Worm (Caenorhabditis elegans) whole organism, L4/young adult: ENCODE results near the gene fbxb-16.

ENCODE experiments used
- W03F9.2 ChIP-seq: fragments of 150-350 bp; optimal IDR thresholded peaks from 2 replicates; lab custom pipeline; 2014; ENCODE audit warnings: missing biosample characterization, missing genetic modification characterization
- him-1 ChIP-seq: sonication (generic microtip); optimal IDR thresholded peaks from 2 replicates; lab custom pipeline; 2016; ENCODE audit warnings: missing genotype, missing genetic modification reagents, missing genetic modification characterization, missing compliant biosample characterization

DNA sequence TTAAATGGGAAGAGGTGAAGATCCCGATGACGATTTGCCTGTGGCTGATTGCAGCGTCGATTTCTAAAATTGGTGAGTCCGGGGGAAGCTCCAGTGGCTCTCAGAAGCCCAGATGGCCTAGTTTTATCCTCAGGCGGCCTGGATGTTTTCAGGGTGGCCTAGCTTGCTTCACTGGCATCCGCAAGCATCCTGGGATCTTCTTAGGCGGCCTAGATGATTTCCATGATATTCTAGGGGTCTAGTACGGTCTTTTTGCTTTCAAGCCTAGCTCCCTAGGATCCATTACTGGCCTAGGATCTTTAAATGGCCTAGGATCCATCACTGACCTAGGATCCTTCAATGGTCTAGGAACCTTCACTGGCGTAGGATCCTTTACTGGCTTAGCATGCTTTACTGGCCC, 19.3 kb upstream of the fbxb-16 start:
- TF ChIP-seq him-1 (tag; lab: Kevin White, UChicago) (no peak), W03F9.2 (tag; lab: Kevin White, UChicago) (no peak)
